Fruit fly (Drosophila melanogaster): Measurements from ENCODE around the gene CG5342.

Gene CG5342

dm6 chr3R:11561648-11562047 is 17.0 kb upstream of the CG5342 start:
- no peak for TF ChIP-seq psq (GFP tag; optimal IDR thresholded peaks at IDR 0.05)
- TF ChIP-seq Hr83 (GFP tag; optimal IDR thresholded peaks at IDR 0.05; ENCODE audit: poor library complexity, severe bottlenecking), result no peak
- TF ChIP-seq tai (GFP tag; optimal IDR thresholded peaks at IDR 0.05), result no peak
- no peak for TF ChIP-seq Abd-B (GFP tag; optimal IDR thresholded peaks at IDR 0.05)
- no peak for TF ChIP-seq jim (GFP tag; optimal IDR thresholded peaks at IDR 0.05)
- no peak for TF ChIP-seq br (GFP tag; optimal IDR thresholded peaks at IDR 0.05)
- TF ChIP-seq foxo (GFP tag; optimal IDR thresholded peaks at IDR 0.05), result no peak
- no peak for TF ChIP-seq Vsx2 (GFP tag; optimal IDR thresholded peaks at IDR 0.05; ENCODE audit: partially characterized antibody)
- no peak for TF ChIP-seq CrebA (GFP tag; optimal IDR thresholded peaks at IDR 0.05; ENCODE audit: borderline replicate concordance)
- no peak for TF ChIP-seq dmrt93B (GFP tag; optimal IDR thresholded peaks at IDR 0.05)

dm6 chr3R:11562326-11563109 is 16.1 kb upstream of the CG5342 start:
- peak; percentile 88 for TF ChIP-seq sv (GFP tag; optimal IDR thresholded peaks at IDR 0.05)
- TF ChIP-seq pan (optimal IDR thresholded peaks at IDR 0.05), result no peak
- TF ChIP-seq usp (GFP tag; optimal IDR thresholded peaks at IDR 0.05), result no peak
- TF ChIP-seq Dif (GFP tag; optimal IDR thresholded peaks at IDR 0.05; ENCODE audit: partially characterized antibody), result peak; percentile 67
- TF ChIP-seq Hr83 (GFP tag; optimal IDR thresholded peaks at IDR 0.05; ENCODE audit: poor library complexity, severe bottlenecking), result peak; percentile 69
- TF ChIP-seq HLH106 (tag; optimal IDR thresholded peaks at IDR 0.05), result peak; percentile 97
- peak; percentile 97 for TF ChIP-seq br (GFP tag; optimal IDR thresholded peaks at IDR 0.05)
- TF ChIP-seq tai (GFP tag; optimal IDR thresholded peaks at IDR 0.05), result peak; percentile 90
- TF ChIP-seq Mio (GFP tag; optimal IDR thresholded peaks at IDR 0.05), result peak; percentile 81
- peak; percentile 99 for TF ChIP-seq woc (GFP tag; optimal IDR thresholded peaks at IDR 0.05)
- peak; percentile 96 for TF ChIP-seq CG9705 (GFP tag; optimal IDR thresholded peaks at IDR 0.05)
- TF ChIP-seq dmrt93B (GFP tag; optimal IDR thresholded peaks at IDR 0.05), result peak; percentile 89
- peak; percentile 90 for TF ChIP-seq CG32264 (GFP tag; optimal IDR thresholded peaks at IDR 0.05)
- peak; percentile 97 for TF ChIP-seq ey (GFP tag; optimal IDR thresholded peaks at IDR 0.05)
- peak; percentile 87 for TF ChIP-seq brk (GFP tag; optimal IDR thresholded peaks at IDR 0.05)
- TF ChIP-seq Vsx2 (GFP tag; optimal IDR thresholded peaks at IDR 0.05; ENCODE audit: partially characterized antibody), result peak; percentile 81
- TF ChIP-seq sage (GFP tag; optimal IDR thresholded peaks at IDR 0.05), result peak; percentile 89
- no peak for TF ChIP-seq Dfd (GFP tag; optimal IDR thresholded peaks at IDR 0.05)
- peak; percentile 97 for TF ChIP-seq rgr (GFP tag; optimal IDR thresholded peaks at IDR 0.05)
- TF ChIP-seq lola (GFP tag; optimal IDR thresholded peaks at IDR 0.05), result no peak
- TF ChIP-seq Rel (GFP tag; optimal IDR thresholded peaks at IDR 0.05), result peak; percentile 82
- peak; percentile 81 for TF ChIP-seq Rel (tag; optimal IDR thresholded peaks at IDR 0.05)
- TF ChIP-seq Sp1 (GFP tag; optimal IDR thresholded peaks at IDR 0.05), result peak; percentile 94
- peak; percentile 100 for TF ChIP-seq fru (GFP tag; optimal IDR thresholded peaks at IDR 0.05)
- TF ChIP-seq dl (GFP tag; optimal IDR thresholded peaks at IDR 0.05; ENCODE audit: insufficient read depth in 1 of 2, partially characterized antibody in 2 of 2), result peak in 1 of 2 experiments; percentile 81
- peak; percentile 84 for TF ChIP-seq CrebA (GFP tag; optimal IDR thresholded peaks at IDR 0.05; ENCODE audit: borderline replicate concordance)
- peak; percentile 73 for TF ChIP-seq Myc (optimal IDR thresholded peaks at IDR 0.05)
- TF ChIP-seq dsf (GFP tag; optimal IDR thresholded peaks at IDR 0.05; ENCODE audit: borderline replicate concordance), result peak; percentile 75
- peak; percentile 98 for TF ChIP-seq h (GFP tag; optimal IDR thresholded peaks at IDR 0.05)
- peak; percentile 6 for TF ChIP-seq Abd-B (GFP tag; optimal IDR thresholded peaks at IDR 0.05)
- peak; percentile 97 for TF ChIP-seq OdsH (GFP tag; optimal IDR thresholded peaks at IDR 0.05)
- peak; percentile 48 for TF ChIP-seq GATAd (GFP tag; optimal IDR thresholded peaks at IDR 0.05)
- peak; percentile 8 for TF ChIP-seq jim (GFP tag; optimal IDR thresholded peaks at IDR 0.05)
- peak; percentile 89 for TF ChIP-seq Jra (GFP tag; optimal IDR thresholded peaks at IDR 0.05)
- TF ChIP-seq Hnf4 (GFP tag; optimal IDR thresholded peaks at IDR 0.05), result peak; percentile 96
- peak; percentile 93 to 99 for TF ChIP-seq foxo (GFP tag; optimal IDR thresholded peaks at IDR 0.05)
- TF ChIP-seq N (GFP tag; optimal IDR thresholded peaks at IDR 0.05), result peak; percentile 67
- no peak for TF ChIP-seq Hr78 (GFP tag; optimal IDR thresholded peaks at IDR 0.05)
- peak; percentile 92 for TF ChIP-seq psq (GFP tag; optimal IDR thresholded peaks at IDR 0.05)
